Fruit fly (Drosophila melanogaster) whole organism, pupa: ENCODE data around the gene CG9837.

Experiments
- CG15710 ChIP-seq: fragments of 200-800 bp; sonication (Bioruptor generic); optimal IDR thresholded peaks from 2 replicates; lab custom pipeline; 2018; ENCODE audit warnings: missing biosample characterization, mild to moderate bottlenecking, missing genetic modification characterization, moderate library complexity
- CG17806 ChIP-seq: fragments of 200-800 bp; sonication (Bioruptor generic); optimal IDR thresholded peaks from 2 replicates; lab custom pipeline; 2018; ENCODE audit warnings: missing biosample characterization, mild to moderate bottlenecking, missing genetic modification characterization, moderate library complexity
- CG32121 ChIP-seq: fragments of 200-800 bp; sonication (Bioruptor generic); IDR thresholded peaks from 2 replicates; pipeline ENCODE4 v1.3.6; 2022; ENCODE audit warnings: missing biosample characterization, missing genetic modification characterization
- CG34367 ChIP-seq: fragments of 200-800 bp; sonication (Bioruptor generic); optimal IDR thresholded peaks from 2 replicates; lab custom pipeline; 2018; ENCODE audit warnings: missing biosample characterization, mild to moderate bottlenecking, missing genetic modification characterization
- CG4496 ChIP-seq: fragments of 200-800 bp; sonication (Bioruptor generic); IDR thresholded peaks from 3 replicates; pipeline ENCODE4 v1.3.6; 2022; ENCODE audit warnings: missing biosample characterization, missing genetic modification characterization
- CG8159 ChIP-seq: fragments of 200-800 bp; sonication (Bioruptor generic); optimal IDR thresholded peaks from 3 replicates; lab custom pipeline; 2018; ENCODE audit warnings: missing biosample characterization, mild to moderate bottlenecking, missing genetic modification characterization, moderate library complexity
- CG8301 ChIP-seq: fragments of 200-800 bp; sonication (Bioruptor generic); optimal IDR thresholded peaks from 2 replicates; lab custom pipeline; 2018; ENCODE audit warnings: missing biosample characterization, mild to moderate bottlenecking, missing genetic modification characterization
- D1 ChIP-seq: fragments of 200-800 bp; sonication (Bioruptor generic); optimal IDR thresholded peaks from 2 replicates; lab custom pipeline; 2018; ENCODE audit warnings: missing biosample characterization, mild to moderate bottlenecking, missing genetic modification characterization, moderate library complexity
- EcR ChIP-seq: fragments of 200-800 bp; sonication (Bioruptor generic); optimal IDR thresholded peaks from 3 replicates; lab custom pipeline; 2019; ENCODE audit warnings: missing biosample characterization, missing genetic modification characterization, mild to moderate bottlenecking, moderate library complexity, missing genetic modification reagents
- Ets98B ChIP-seq: fragments of 200-800 bp; sonication (Bioruptor generic); IDR thresholded peaks from 2 replicates; pipeline ENCODE4 v1.3.6; 2022; ENCODE audit warnings: missing biosample characterization, missing genetic modification characterization
- Snoo ChIP-seq: fragments of 200-800 bp; sonication (Bioruptor generic); optimal IDR thresholded peaks from 3 replicates; lab custom pipeline; 2017; ENCODE audit warnings: missing biosample characterization, mild to moderate bottlenecking, missing genetic modification characterization, inconsistent platforms
- fd96Ca ChIP-seq: fragments of 200-800 bp; sonication (Bioruptor generic); IDR thresholded peaks from 3 replicates; pipeline ENCODE4 v1.3.6; 2022; ENCODE audit warnings: missing biosample characterization, missing genetic modification characterization
- gl ChIP-seq: fragments of 200-800 bp; sonication (Bioruptor generic); optimal IDR thresholded peaks from 2 replicates; lab custom pipeline; 2018; ENCODE audit warnings: missing biosample characterization, mild to moderate bottlenecking, missing genetic modification characterization

dm6 chr3R:8821623-8822022 is 8.2 kb upstream of the CG9837 start, which contains the start of gene CG8369:
- TF ChIP-seq gl (no peak), CG8301 (no peak), CG8159 (tag; lab: Kevin White, UChicago) (no peak), fd96Ca (GFP tag; lab: Robert Waterston, UW) (no peak), CG4496 (GFP tag; lab: Robert Waterston, UW) (no peak), CG34367 (tag; lab: Kevin White, UChicago) (no peak), EcR (GFP tag; lab: Kevin White, UChicago) (peak; percentile 51), D1 (tag; lab: Kevin White, UChicago) (no peak), CG15710 (tag; lab: Kevin White, UChicago) (no peak), Ets98B (GFP tag; lab: Robert Waterston, UW) (no peak), Snoo (tag; lab: Kevin White, UChicago) (no peak), CG32121 (GFP tag; lab: Robert Waterston, UW) (no peak), CG17806 (tag; lab: Kevin White, UChicago) (no peak)
